Worm (Caenorhabditis elegans) whole organism, midembryonic: ENCODE results near the gene rsp-7.

Experiments
- T22C8.4 ChIP-seq: fragments of 200-800 bp; sonication (Bioruptor generic); IDR thresholded peaks from 2 replicates; pipeline ENCODE4 v1.3.6; 2022; ENCODE audit warnings: missing genetic modification characterization, missing compliant biosample characterization
- flt-1 ChIP-seq: fragments of 200-800 bp; sonication (Bioruptor generic); IDR thresholded peaks from 2 replicates; pipeline ENCODE4 v1.3.6; 2022; ENCODE audit warnings: missing genetic modification characterization, missing compliant biosample characterization
- ref-1 ChIP-seq: fragments of 200-800 bp; sonication (Bioruptor generic); conservative IDR thresholded peaks from 2 replicates; pipeline ENCODE4 v1.3.6; 2022; ENCODE audit warnings: missing genetic modification reagents, missing genetic modification characterization, missing compliant biosample characterization
- tab-1 ChIP-seq: fragments of 200-800 bp; sonication (Bioruptor generic); IDR thresholded peaks from 2 replicates; pipeline ENCODE4 v1.3.6; 2022; ENCODE audit warnings: missing genetic modification characterization, missing compliant biosample characterization
- ztf-29 ChIP-seq: fragments of 200-800 bp; sonication (Bioruptor generic); IDR thresholded peaks from 2 replicates; pipeline ENCODE4 v1.3.6; 2022; ENCODE audit warnings: missing genetic modification reagents, missing genetic modification characterization, missing compliant biosample characterization

ce11 chrII:10630944-10631343 lies 28.1 kb upstream of the rsp-7 start:
- TF ChIP-seq T22C8.4 (GFP tag; lab: Robert Waterston, UW) (no peak), ztf-29 (GFP tag; lab: Robert Waterston, UW) (no peak), flt-1 (no peak), ref-1 (GFP tag; lab: Robert Waterston, UW) (no peak), tab-1 (GFP tag; lab: Robert Waterston, UW) (no peak)
